Fruit fly (Drosophila melanogaster) whole organism, prepupa: ENCODE results near the gene CG15638.

ENCODE experiments used
- Blimp-1 ChIP-seq: fragments of 200-800 bp; sonication (Bioruptor generic); optimal IDR thresholded peaks from 3 replicates; lab custom pipeline; 2017; ENCODE audit warnings: missing biosample characterization, missing genetic modification characterization, mild to moderate bottlenecking, moderate library complexity, missing genetic modification reagents
- CG10669 ChIP-seq: fragments of 200-800 bp; sonication (Bioruptor generic); optimal IDR thresholded peaks from 3 replicates; lab custom pipeline; 2018; ENCODE audit warnings: missing biosample characterization, mild to moderate bottlenecking, missing genetic modification characterization, moderate library complexity
- CG11762 ChIP-seq: fragments of 200-800 bp; sonication (Bioruptor generic); optimal IDR thresholded peaks from 3 replicates; lab custom pipeline; 2016; ENCODE audit warnings: missing biosample characterization, missing genetic modification characterization; ENCODE audit not compliant: insufficient read depth
- CG15336 ChIP-seq: fragments of 200-800 bp; sonication (Bioruptor generic); IDR thresholded peaks from 2 replicates; pipeline ENCODE4 v1.3.6; 2022; ENCODE audit warnings: missing biosample characterization, missing genetic modification characterization
- CG1621 ChIP-seq: fragments of 200-800 bp; sonication (Bioruptor generic); optimal IDR thresholded peaks from 3 replicates; lab custom pipeline; 2018; ENCODE audit warnings: missing biosample characterization, mild to moderate bottlenecking, missing genetic modification characterization
- CG3032 ChIP-seq: fragments of 200-800 bp; optimal IDR thresholded peaks from 2 replicates; lab custom pipeline; 2019; ENCODE audit warnings: missing biosample characterization, mild to moderate bottlenecking, missing genetic modification characterization, moderate library complexity
- CG32006 ChIP-seq: fragments of 200-800 bp; sonication (Bioruptor generic); optimal IDR thresholded peaks from 3 replicates; lab custom pipeline; 2017; ENCODE audit warnings: missing biosample characterization, mild to moderate bottlenecking, missing genetic modification characterization
- CG34406 ChIP-seq: fragments of 200-800 bp; sonication (Bioruptor generic); optimal IDR thresholded peaks from 3 replicates; lab custom pipeline; 2016; ENCODE audit warnings: missing biosample characterization, missing genetic modification characterization
- CG3919 ChIP-seq: fragments of 200-800 bp; sonication (Bioruptor generic); optimal IDR thresholded peaks from 3 replicates; lab custom pipeline; 2016; ENCODE audit warnings: missing biosample characterization, missing genetic modification characterization
- CG4318 ChIP-seq: fragments of 200-800 bp; sonication (Bioruptor generic); optimal IDR thresholded peaks from 3 replicates; lab custom pipeline; 2017; ENCODE audit warnings: missing biosample characterization, mild to moderate bottlenecking, missing genetic modification characterization
- CG6163 ChIP-seq: fragments of 200-800 bp; sonication (Bioruptor generic); IDR thresholded peaks from 3 replicates; pipeline ENCODE4 v1.3.6; 2022; ENCODE audit warnings: missing biosample characterization, missing genetic modification characterization
- CG6276 ChIP-seq: fragments of 200-800 bp; sonication (Bioruptor generic); optimal IDR thresholded peaks from 2 replicates; lab custom pipeline; 2017; ENCODE audit warnings: missing biosample characterization, mild to moderate bottlenecking, missing genetic modification characterization
- CG6792 ChIP-seq: fragments of 200-800 bp; sonication (Bioruptor generic); optimal IDR thresholded peaks from 3 replicates; lab custom pipeline; 2016; ENCODE audit warnings: missing biosample characterization, missing genetic modification characterization
- CG6808 ChIP-seq: fragments of 200-800 bp; sonication (Bioruptor generic); optimal IDR thresholded peaks from 3 replicates; lab custom pipeline; 2017; ENCODE audit warnings: missing biosample characterization, missing genetic modification characterization, mild to moderate bottlenecking, moderate library complexity, missing genetic modification reagents
- CG6854 ChIP-seq: fragments of 200-800 bp; sonication (Bioruptor generic); optimal IDR thresholded peaks from 2 replicates; lab custom pipeline; 2017; ENCODE audit warnings: missing biosample characterization, mild to moderate bottlenecking, missing genetic modification characterization
- CG7368 ChIP-seq: fragments of 200-800 bp; sonication (Bioruptor generic); optimal IDR thresholded peaks from 3 replicates; lab custom pipeline; 2016; ENCODE audit warnings: missing biosample characterization, missing genetic modification characterization
- CG8119 ChIP-seq: fragments of 200-800 bp; sonication (Bioruptor generic); IDR thresholded peaks from 3 replicates; pipeline ENCODE4 v1.3.6; 2022; ENCODE audit warnings: missing biosample characterization, missing genetic modification characterization
- CG8319 ChIP-seq: fragments of 200-800 bp; sonication (Bioruptor generic); optimal IDR thresholded peaks from 3 replicates; lab custom pipeline; 2016; ENCODE audit warnings: missing biosample characterization, missing genetic modification characterization
- CG8632 ChIP-seq: fragments of 200-800 bp; sonication (Bioruptor generic); optimal IDR thresholded peaks from 3 replicates; lab custom pipeline; 2016; ENCODE audit warnings: missing biosample characterization, missing genetic modification characterization
- CG9139 ChIP-seq: fragments of 200-800 bp; sonication (Bioruptor generic); optimal IDR thresholded peaks from 3 replicates; lab custom pipeline; 2017; ENCODE audit warnings: missing biosample characterization, mild to moderate bottlenecking, missing genetic modification characterization
- Eip75B ChIP-seq: fragments of 200-800 bp; sonication (Bioruptor generic); optimal IDR thresholded peaks from 3 replicates; lab custom pipeline; 2016; ENCODE audit warnings: missing biosample characterization, missing genetic modification characterization
- Eip93F ChIP-seq: fragments of 200-800 bp; sonication (Bioruptor generic); optimal IDR thresholded peaks from 2 replicates; lab custom pipeline; 2016; ENCODE audit warnings: missing biosample characterization, mild to moderate bottlenecking, missing genetic modification characterization
- Ets96B ChIP-seq: fragments of 200-800 bp; optimal IDR thresholded peaks from 2 replicates; lab custom pipeline; 2019; ENCODE audit warnings: missing biosample characterization, mild to moderate bottlenecking, missing genetic modification characterization, moderate library complexity
- Gug ChIP-seq: fragments of 200-800 bp; sonication (Bioruptor generic); IDR thresholded peaks from 2 replicates; pipeline ENCODE4 v1.3.6; 2022; ENCODE audit warnings: missing biosample characterization, missing genetic modification characterization
- Hr38 ChIP-seq: sonication (Bioruptor generic); optimal IDR thresholded peaks from 2 replicates; lab custom pipeline; 2016; ENCODE audit warnings: missing biosample characterization, missing genetic modification characterization
- Hr39 ChIP-seq: fragments of 200-800 bp; sonication (Bioruptor generic); optimal IDR thresholded peaks from 2 replicates; lab custom pipeline; 2016; ENCODE audit warnings: missing biosample characterization, missing genetic modification characterization
- Hr4 ChIP-seq: fragments of 200-800 bp; sonication (Bioruptor generic); optimal IDR thresholded peaks from 3 replicates; lab custom pipeline; 2016; ENCODE audit warnings: missing biosample characterization, missing genetic modification characterization
- Lpt ChIP-seq: fragments of 200-800 bp; sonication (Bioruptor generic); optimal IDR thresholded peaks from 3 replicates; lab custom pipeline; 2016; ENCODE audit warnings: missing biosample characterization, missing genetic modification characterization
- Met ChIP-seq: fragments of 200-800 bp; sonication (Bioruptor generic); optimal IDR thresholded peaks from 3 replicates; lab custom pipeline; 2016; ENCODE audit warnings: missing biosample characterization, missing genetic modification characterization
- OdsH ChIP-seq: fragments of 200-800 bp; sonication (Bioruptor generic); optimal IDR thresholded peaks from 3 replicates; lab custom pipeline; 2016; ENCODE audit warnings: missing biosample characterization, missing genetic modification characterization
- Smox ChIP-seq: fragments of 200-800 bp; sonication (Bioruptor generic); optimal IDR thresholded peaks from 3 replicates; lab custom pipeline; 2016; ENCODE audit warnings: missing biosample characterization, missing genetic modification characterization
- Sox102F ChIP-seq: fragments of 200-800 bp; sonication (Bioruptor generic); optimal IDR thresholded peaks from 2 replicates; lab custom pipeline; 2016; ENCODE audit warnings: missing biosample characterization, mild to moderate bottlenecking, missing genetic modification characterization
- Sox14 ChIP-seq: fragments of 200-800 bp; sonication (Bioruptor generic); optimal IDR thresholded peaks from 3 replicates; lab custom pipeline; 2016; ENCODE audit warnings: missing biosample characterization, missing genetic modification characterization
- Sox15 ChIP-seq: fragments of 200-800 bp; sonication (Bioruptor generic); optimal IDR thresholded peaks from 3 replicates; lab custom pipeline; 2016; ENCODE audit warnings: missing biosample characterization, missing genetic modification characterization
- acj6 ChIP-seq: fragments of 200-800 bp; sonication (Bioruptor generic); optimal IDR thresholded peaks from 3 replicates; lab custom pipeline; 2016; ENCODE audit warnings: missing biosample characterization, missing genetic modification characterization
- dac ChIP-seq: fragments of 200-800 bp; sonication (Bioruptor generic); optimal IDR thresholded peaks from 2 replicates; lab custom pipeline; 2017; ENCODE audit warnings: missing biosample characterization, mild to moderate bottlenecking, missing genetic modification characterization
- dsx ChIP-seq: fragments of 200-800 bp; optimal IDR thresholded peaks from 3 replicates; lab custom pipeline; 2019; ENCODE audit warnings: missing biosample characterization, mild to moderate bottlenecking, missing genetic modification characterization, moderate library complexity; ENCODE audit not compliant: poor library complexity, severe bottlenecking
- eg ChIP-seq: fragments of 200-800 bp; sonication (Bioruptor generic); IDR thresholded peaks from 3 replicates; pipeline ENCODE4 v1.3.6; 2022; ENCODE audit warnings: missing biosample characterization, missing genetic modification characterization
- fd59A ChIP-seq: fragments of 200-800 bp; sonication (Bioruptor generic); optimal IDR thresholded peaks from 2 replicates; lab custom pipeline; 2017; ENCODE audit warnings: missing biosample characterization, mild to moderate bottlenecking, missing genetic modification characterization, missing genetic modification reagents
- fd85E ChIP-seq: fragments of 200-800 bp; sonication (Bioruptor generic); optimal IDR thresholded peaks from 3 replicates; lab custom pipeline; 2016; ENCODE audit warnings: missing biosample characterization, missing genetic modification characterization
- net ChIP-seq: fragments of 200-800 bp; sonication (Bioruptor generic); optimal IDR thresholded peaks from 3 replicates; lab custom pipeline; 2016; ENCODE audit warnings: missing biosample characterization, missing genetic modification characterization
- pdm3 ChIP-seq: fragments of 200-800 bp; sonication (Bioruptor generic); optimal IDR thresholded peaks from 3 replicates; lab custom pipeline; 2016; ENCODE audit warnings: missing biosample characterization, missing genetic modification characterization
- spab ChIP-seq: fragments of 200-800 bp; sonication (Bioruptor generic); optimal IDR thresholded peaks from 2 replicates; lab custom pipeline; 2017; ENCODE audit warnings: missing biosample characterization, mild to moderate bottlenecking, missing genetic modification characterization, missing genetic modification reagents
- svp ChIP-seq: fragments of 200-800 bp; sonication (Bioruptor generic); peaks from one replicate; lab custom pipeline; 2016; ENCODE audit warnings: missing biosample characterization, missing genetic modification characterization
- topi ChIP-seq: fragments of 200-800 bp; sonication (Bioruptor generic); optimal IDR thresholded peaks from 3 replicates; lab custom pipeline; 2016; ENCODE audit warnings: missing biosample characterization, missing genetic modification characterization
- vri ChIP-seq: fragments of 200-800 bp; sonication (Bioruptor generic); optimal IDR thresholded peaks from 3 replicates; lab custom pipeline; 2016; ENCODE audit warnings: missing biosample characterization, mild to moderate bottlenecking, missing genetic modification characterization

CG15638 gene

dm6 chr2L:13547738-13548726 is 12.5 kb upstream of the CG15638 start (continued):
- TF ChIP-seq CG4318 (GFP tag; lab: Kevin White, UChicago), result peak; percentile 69
- peak; percentile 66 for TF ChIP-seq CG8319 (GFP tag; lab: Kevin White, UChicago)
- TF ChIP-seq net (GFP tag; lab: Kevin White, UChicago), result peak; percentile 55
- TF ChIP-seq svp, result peak; percentile 96
- peak; percentile 64 for TF ChIP-seq CG8632 (GFP tag; lab: Kevin White, UChicago)
- no peak for TF ChIP-seq CG15336 (GFP tag; lab: Robert Waterston, UW)
- peak; percentile 2 for TF ChIP-seq dac (GFP tag; lab: Kevin White, UChicago)
- peak; percentile 77 for TF ChIP-seq CG6792 (GFP tag; lab: Kevin White, UChicago)
- TF ChIP-seq Hr38, result no peak
- TF ChIP-seq topi (GFP tag; lab: Kevin White, UChicago), result peak; percentile 86
- peak; percentile 48 for TF ChIP-seq Blimp-1 (GFP tag; lab: Kevin White, UChicago)
- TF ChIP-seq dsx (GFP tag; lab: Kevin White, UChicago), result peak; percentile 52
- peak; percentile 84 for TF ChIP-seq Sox14
- peak; percentile 88 for TF ChIP-seq Hr39 (GFP tag; lab: Kevin White, UChicago)
- TF ChIP-seq CG6276 (GFP tag; lab: Kevin White, UChicago), result peak; percentile 65
- TF ChIP-seq Eip93F (GFP tag; lab: Kevin White, UChicago), result no peak
- TF ChIP-seq CG8119, result no peak; the same call in 1 of the 3 replicates

dm6 chr2L:13545678-13546077 is 10.1 kb upstream of the CG15638 start:
- TF ChIP-seq CG1621 (peak; percentile 85), CG10669 (GFP tag; lab: Kevin White, UChicago) (peak; percentile 65), CG7368 (GFP tag; lab: Kevin White, UChicago) (no peak), CG3032 (tag; lab: Kevin White, UChicago) (peak; percentile 68), svp (no peak), CG6854 (no peak), fd59A (peak; percentile 67), OdsH (GFP tag; lab: Kevin White, UChicago) (no peak), Blimp-1 (GFP tag; lab: Kevin White, UChicago) (no peak), Eip75B (GFP tag; lab: Kevin White, UChicago) (peak; percentile 7), vri (GFP tag; lab: Kevin White, UChicago) (no peak), CG3919 (peak; percentile 14), CG32006 (GFP tag; lab: Kevin White, UChicago) (peak; percentile 30), CG6276 (GFP tag; lab: Kevin White, UChicago) (peak; percentile 88), CG6792 (GFP tag; lab: Kevin White, UChicago) (no peak), Smox (GFP tag; lab: Kevin White, UChicago) (no peak), Sox14 (no peak), acj6 (no peak), dac (GFP tag; lab: Kevin White, UChicago) (no peak), pdm3 (GFP tag; lab: Kevin White, UChicago) (no peak), CG15336 (GFP tag; lab: Robert Waterston, UW) (peak; percentile 69), CG4318 (GFP tag; lab: Kevin White, UChicago) (no peak), CG8319 (GFP tag; lab: Kevin White, UChicago) (no peak), Ets96B (tag; lab: Kevin White, UChicago) (peak; percentile 81), CG6163 (peak; percentile 83), CG9139 (GFP tag; lab: Kevin White, UChicago) (peak; percentile 96), CG8632 (GFP tag; lab: Kevin White, UChicago) (peak; percentile 26), Lpt (GFP tag; lab: Kevin White, UChicago) (peak; percentile 81), CG6808 (GFP tag; lab: Kevin White, UChicago) (peak; percentile 95), CG11762 (GFP tag; lab: Kevin White, UChicago) (no peak), spab (GFP tag; lab: Kevin White, UChicago) (peak; percentile 89), CG34406 (GFP tag; lab: Kevin White, UChicago) (no peak), Sox102F (GFP tag; lab: Kevin White, UChicago) (no peak), Met (GFP tag; lab: Kevin White, UChicago) (no peak), topi (GFP tag; lab: Kevin White, UChicago) (no peak), Gug (no peak), eg (GFP tag; lab: Robert Waterston, UW) (peak; percentile 72), Sox15 (no peak), Hr4 (GFP tag; lab: Kevin White, UChicago) (peak; percentile 1), fd85E (GFP tag; lab: Kevin White, UChicago) (no peak)
